Fruit fly (Drosophila melanogaster): Measurements from ENCODE around the gene CG8892.

The CG8892 gene

DNA sequence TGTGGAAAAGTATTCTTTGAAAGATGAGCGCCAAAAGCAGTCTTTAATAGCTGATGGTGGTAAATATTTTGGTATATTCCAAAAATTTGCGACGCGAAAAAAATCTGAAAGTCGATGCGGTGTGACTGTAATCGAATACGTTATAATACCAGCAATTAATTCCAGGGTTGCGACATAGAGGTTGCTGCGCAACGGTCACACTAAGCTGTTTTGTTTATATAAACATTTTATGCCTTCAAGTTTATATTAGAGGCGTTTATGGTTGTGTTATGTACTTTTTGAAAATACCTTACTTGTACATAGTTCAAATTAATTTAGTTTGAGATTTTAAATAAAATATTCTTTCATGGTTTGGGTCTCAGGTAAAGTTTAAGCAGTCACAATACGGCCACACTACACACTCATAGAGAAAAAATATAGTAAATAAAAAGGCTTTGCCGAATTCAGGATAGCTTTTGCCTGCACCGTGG, 10.0 kb downstream of the CG8892 start, which contains the start of gene CG14043:
CG14043 (plus strand) TSS at position 374 of the 470 bp plus-strand sequence.
- TF ChIP-seq HLH106 (tag; optimal IDR thresholded peaks at IDR 0.05) (peak; percentile 2), CG32264 (GFP tag; optimal IDR thresholded peaks at IDR 0.05) (no peak), usp (GFP tag; optimal IDR thresholded peaks at IDR 0.05) (no peak), ey (GFP tag; optimal IDR thresholded peaks at IDR 0.05) (no peak), pan (optimal IDR thresholded peaks at IDR 0.05) (no peak), Abd-B (GFP tag; optimal IDR thresholded peaks at IDR 0.05) (no peak), N (GFP tag; optimal IDR thresholded peaks at IDR 0.05) (no peak), brk (GFP tag; optimal IDR thresholded peaks at IDR 0.05) (no peak), Myc (optimal IDR thresholded peaks at IDR 0.05) (peak; percentile 46), Vsx2 (GFP tag; optimal IDR thresholded peaks at IDR 0.05; ENCODE audit: partially characterized antibody) (no peak), Dfd (GFP tag; optimal IDR thresholded peaks at IDR 0.05) (no peak), GATAd (GFP tag; optimal IDR thresholded peaks at IDR 0.05) (no peak), Jra (GFP tag; optimal IDR thresholded peaks at IDR 0.05) (no peak), sv (GFP tag; optimal IDR thresholded peaks at IDR 0.05) (no peak), Hr78 (GFP tag; optimal IDR thresholded peaks at IDR 0.05) (no peak), rgr (GFP tag; optimal IDR thresholded peaks at IDR 0.05) (no peak), Rel (GFP tag; optimal IDR thresholded peaks at IDR 0.05) (no peak), Rel (tag; optimal IDR thresholded peaks at IDR 0.05) (peak; percentile 51)

DNA sequence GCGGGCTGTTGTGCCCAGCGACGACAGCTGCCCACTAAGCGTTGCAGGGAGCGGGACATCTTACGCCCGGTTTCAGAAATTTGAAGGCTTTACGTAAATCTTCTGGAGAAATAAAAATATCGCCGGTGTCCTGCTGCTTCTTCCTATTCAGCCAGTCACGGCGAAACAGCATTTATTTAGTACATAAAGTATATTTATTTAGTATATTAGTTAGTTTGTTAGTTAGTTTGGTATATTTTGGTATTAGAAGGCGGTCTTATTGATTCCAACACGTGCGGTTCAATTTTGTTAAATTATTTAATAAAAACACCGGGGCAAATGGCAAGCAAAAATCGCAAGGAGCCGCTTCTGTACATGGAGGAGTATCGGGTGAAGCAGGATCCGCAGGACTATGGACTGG, 12.6 kb downstream of the CG8892 start, which contains the start of the genes Scox and Polr1C:
Scox (minus strand) TSS at position 169 of the 400 bp plus-strand sequence.
Polr1C (plus strand) TSS at position 238 of the 400 bp plus-strand sequence.
- no peak for TF ChIP-seq foxo (GFP tag; optimal IDR thresholded peaks at IDR 0.05)
- no peak for TF ChIP-seq h (GFP tag; optimal IDR thresholded peaks at IDR 0.05)
- no peak for TF ChIP-seq Dfd (GFP tag; optimal IDR thresholded peaks at IDR 0.05)
- TF ChIP-seq sv (GFP tag; optimal IDR thresholded peaks at IDR 0.05), result no peak
- no peak for TF ChIP-seq ey (GFP tag; optimal IDR thresholded peaks at IDR 0.05)
- TF ChIP-seq N (GFP tag; optimal IDR thresholded peaks at IDR 0.05), result no peak
- TF ChIP-seq Myc (optimal IDR thresholded peaks at IDR 0.05), result peak; percentile 1

- TF ChIP-seq Hr78 (GFP tag; optimal IDR thresholded peaks at IDR 0.05) (no peak), brk (GFP tag; optimal IDR thresholded peaks at IDR 0.05) (no peak), dsf (GFP tag; optimal IDR thresholded peaks at IDR 0.05; ENCODE audit: borderline replicate concordance) (no peak), Abd-B (GFP tag; optimal IDR thresholded peaks at IDR 0.05) (no peak), Hr83 (GFP tag; optimal IDR thresholded peaks at IDR 0.05; ENCODE audit: poor library complexity, severe bottlenecking) (no peak), GATAd (GFP tag; optimal IDR thresholded peaks at IDR 0.05) (no peak), tai (GFP tag; optimal IDR thresholded peaks at IDR 0.05) (no peak), OdsH (GFP tag; optimal IDR thresholded peaks at IDR 0.05) (no peak), CrebA (GFP tag; optimal IDR thresholded peaks at IDR 0.05; ENCODE audit: borderline replicate concordance) (no peak), sv (GFP tag; optimal IDR thresholded peaks at IDR 0.05) (no peak)
Observed at dm6 chr2L:4967511-4967910, 13.9 kb downstream of the CG8892 start, which contains the start of gene eIF3i. TSS of gene eIF3i (minus strand) at chr2L:4967775.

dm6 chr2L:4965923-4966322, 15.5 kb downstream of the CG8892 start:
- no peak for TF ChIP-seq Dfd (GFP tag; optimal IDR thresholded peaks at IDR 0.05)
- no peak for TF ChIP-seq CG32264 (GFP tag; optimal IDR thresholded peaks at IDR 0.05)
- TF ChIP-seq dl (GFP tag; optimal IDR thresholded peaks at IDR 0.05; ENCODE audit: insufficient read depth in 1 of 2, partially characterized antibody in 2 of 2), result no peak
- TF ChIP-seq GATAd (GFP tag; optimal IDR thresholded peaks at IDR 0.05), result no peak
- TF ChIP-seq HLH106 (tag; optimal IDR thresholded peaks at IDR 0.05), result no peak
- TF ChIP-seq OdsH (GFP tag; optimal IDR thresholded peaks at IDR 0.05), result no peak
- no peak for TF ChIP-seq Rel (GFP tag; optimal IDR thresholded peaks at IDR 0.05)
- TF ChIP-seq Rel (tag; optimal IDR thresholded peaks at IDR 0.05), result no peak
- TF ChIP-seq ey (GFP tag; optimal IDR thresholded peaks at IDR 0.05), result no peak
- TF ChIP-seq CrebA (GFP tag; optimal IDR thresholded peaks at IDR 0.05; ENCODE audit: borderline replicate concordance), result no peak
- no peak for TF ChIP-seq foxo (GFP tag; optimal IDR thresholded peaks at IDR 0.05)

DNA sequence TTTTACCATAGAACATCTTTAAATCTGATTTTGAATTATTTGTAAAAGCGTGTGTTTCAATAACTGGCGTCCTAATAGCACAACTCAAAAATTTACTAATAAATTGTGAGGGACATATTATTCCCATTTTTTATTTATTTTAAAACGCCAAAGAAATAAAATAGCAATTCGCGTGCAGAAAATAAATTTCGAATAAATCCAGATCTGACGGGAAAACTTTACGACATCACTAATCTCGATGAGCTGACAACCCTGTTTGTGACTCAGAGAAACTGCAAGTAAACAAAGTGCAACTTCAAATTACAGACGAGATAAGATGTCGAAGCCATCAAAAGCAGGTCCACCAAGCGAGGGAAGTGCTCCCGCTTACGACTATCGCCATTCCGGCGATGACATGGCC, 16.0 kb downstream of the CG8892 start, which contains the start of gene CG34125:
CG34125 (plus strand) TSS at position 254 of the 400 bp plus-strand sequence.
- peak; percentile 53 for TF ChIP-seq HLH106 (tag; optimal IDR thresholded peaks at IDR 0.05)
- peak; percentile 24 for TF ChIP-seq CG9705 (GFP tag; optimal IDR thresholded peaks at IDR 0.05)
- TF ChIP-seq OdsH (GFP tag; optimal IDR thresholded peaks at IDR 0.05), result peak; percentile 24
- peak; percentile 88 for TF ChIP-seq Myc (optimal IDR thresholded peaks at IDR 0.05)
- no peak for TF ChIP-seq lola (GFP tag; optimal IDR thresholded peaks at IDR 0.05)
- no peak for TF ChIP-seq woc (GFP tag; optimal IDR thresholded peaks at IDR 0.05)
- no peak for TF ChIP-seq Vsx2 (GFP tag; optimal IDR thresholded peaks at IDR 0.05; ENCODE audit: partially characterized antibody)
- no peak for TF ChIP-seq ey (GFP tag; optimal IDR thresholded peaks at IDR 0.05)
